Fruit fly (Drosophila melanogaster): ENCODE results near the gene CG14645.

- no peak for TF ChIP-seq Mnt (GFP tag; optimal IDR thresholded peaks at IDR 0.05)
- no peak for TF ChIP-seq Hr96 (GFP tag; optimal IDR thresholded peaks at IDR 0.05)
- TF ChIP-seq CG11617 (GFP tag; optimal IDR thresholded peaks at IDR 0.05) = no peak
- TF ChIP-seq CG12768 (GFP tag; optimal IDR thresholded peaks at IDR 0.05) = no peak
- peak; percentile 12 for TF ChIP-seq CG33017 (tag; optimal IDR thresholded peaks at IDR 0.05)
- TF ChIP-seq bab1 (GFP tag; optimal IDR thresholded peaks at IDR 0.05) = no peak
- TF ChIP-seq toe (GFP tag; optimal IDR thresholded peaks at IDR 0.05) = no peak
- TF ChIP-seq CG7045 (GFP tag; optimal IDR thresholded peaks at IDR 0.05) = no peak
- no peak for TF ChIP-seq Crg-1 (GFP tag; optimal IDR thresholded peaks at IDR 0.05)
- no peak for TF ChIP-seq cnc (optimal IDR thresholded peaks at IDR 0.05)
- TF ChIP-seq CG5204 (GFP tag; optimal IDR thresholded peaks at IDR 0.05) = no peak
- no peak for TF ChIP-seq pad (GFP tag; optimal IDR thresholded peaks at IDR 0.05)
- TF ChIP-seq CG7101 (tag; optimal IDR thresholded peaks at IDR 0.05) = no peak
- no peak for TF ChIP-seq kay (GFP tag; ENCODE audit: borderline replicate concordance)
These were observed 25.8 kb downstream of the CG14645 start for dm6 chr3R:4360668-4361110.

Data from whole organism, adult.